Worm (Caenorhabditis elegans) whole organism, L3 larva: ENCODE results near the gene D1014.6.

Experiments
- ZK546.5 ChIP-seq: sonication (generic microtip); optimal IDR thresholded peaks from 2 replicates; lab custom pipeline; 2017; ENCODE audit warnings: missing biosample characterization, missing genetic modification characterization
- aly-2 ChIP-seq: fragments of 150-350 bp; optimal IDR thresholded peaks from 2 replicates; lab custom pipeline; 2014; ENCODE audit warnings: missing biosample characterization, missing genetic modification characterization
- ama-1 ChIP-seq: fragments of 150-350 bp; optimal IDR thresholded peaks from 2 replicates; lab custom pipeline; 2018
- ceh-16 ChIP-seq: sonication (generic microtip); optimal IDR thresholded peaks from 2 replicates; lab custom pipeline; 2017; ENCODE audit warnings: missing biosample characterization, missing genetic modification characterization
- ceh-82 ChIP-seq: fragments of 150-350 bp; optimal IDR thresholded peaks from 2 replicates; lab custom pipeline; 2014; ENCODE audit warnings: missing biosample characterization, missing genetic modification characterization
- ceh-9 ChIP-seq: sonication (generic microtip); optimal IDR thresholded peaks from 2 replicates; lab custom pipeline; 2018; ENCODE audit warnings: missing biosample characterization, missing genetic modification characterization
- daf-12 ChIP-seq: fragments of 150-350 bp; optimal IDR thresholded peaks from 2 replicates; lab custom pipeline; 2014; ENCODE audit warnings: missing biosample characterization, missing genetic modification reagents, missing genetic modification characterization
- egl-27 ChIP-seq: sonication (generic microtip); optimal IDR thresholded peaks from 4 replicates; lab custom pipeline; 2017; ENCODE audit warnings: missing biosample characterization, missing genetic modification reagents, missing genetic modification characterization
- egl-5 ChIP-seq: fragments of 150-350 bp; optimal IDR thresholded peaks from 2 replicates; lab custom pipeline; 2017; ENCODE audit warnings: missing biosample characterization, missing genetic modification reagents, missing genetic modification characterization, inconsistent platforms
- elt-1 ChIP-seq: fragments of 150-350 bp; optimal IDR thresholded peaks from 2 replicates; lab custom pipeline; 2014; ENCODE audit warnings: missing biosample characterization, missing genetic modification characterization
- elt-2 ChIP-seq: sonication (generic microtip); optimal IDR thresholded peaks from 2 replicates; lab custom pipeline; 2016; ENCODE audit warnings: missing genetic modification reagents, mild to moderate bottlenecking, missing genetic modification characterization, missing compliant biosample characterization
- elt-3 ChIP-seq, 3 experiments: fragments of 150-350 bp in 1 of 3; sonication (generic microtip) in 2 of 3; optimal IDR thresholded peaks; 2 replicates in 2 of 3; 4 replicates in 1 of 3; lab custom pipeline; 2014 to 2017; ENCODE audit warnings: missing biosample characterization in 3 of 3, missing genetic modification characterization in 3 of 3
- fkh-10 ChIP-seq: sonication (generic microtip); optimal IDR thresholded peaks from 2 replicates; lab custom pipeline; 2017; ENCODE audit warnings: missing biosample characterization, missing genetic modification reagents, missing genetic modification characterization
- fkh-2 ChIP-seq: fragments of 150-350 bp; optimal IDR thresholded peaks from 2 replicates; lab custom pipeline; 2014; ENCODE audit warnings: missing biosample characterization, missing genetic modification reagents, missing genetic modification characterization
- hmg-11 ChIP-seq: sonication (generic microtip); optimal IDR thresholded peaks from 2 replicates; lab custom pipeline; 2016; ENCODE audit warnings: missing genetic modification characterization, missing compliant biosample characterization
- jun-1 ChIP-seq: fragments of 150-350 bp; optimal IDR thresholded peaks from 2 replicates; lab custom pipeline; 2014; ENCODE audit warnings: missing biosample characterization, missing genetic modification reagents, missing genetic modification characterization
- lin-15B ChIP-seq: fragments of 150-350 bp; optimal IDR thresholded peaks from 2 replicates; lab custom pipeline; 2014; ENCODE audit warnings: missing biosample characterization, missing genetic modification characterization
- lin-39 ChIP-seq: fragments of 150-350 bp; optimal IDR thresholded peaks from 2 replicates; lab custom pipeline; 2018; ENCODE audit warnings: missing biosample characterization, missing genetic modification reagents, missing genetic modification characterization
- lsy-12 ChIP-seq: sonication (generic microtip); optimal IDR thresholded peaks from 2 replicates; lab custom pipeline; 2016; ENCODE audit warnings: mild to moderate bottlenecking, missing genetic modification characterization, missing compliant biosample characterization
- mdl-1 ChIP-seq: fragments of 150-350 bp; optimal IDR thresholded peaks from 2 replicates; lab custom pipeline; 2014; ENCODE audit warnings: missing biosample characterization, missing genetic modification characterization
- nfya-1 ChIP-seq: sonication (generic microtip); optimal IDR thresholded peaks from 2 replicates; lab custom pipeline; 2017; ENCODE audit warnings: missing genetic modification characterization, mild to moderate bottlenecking, missing compliant biosample characterization, antibody characterized with exemption, moderate library complexity; ENCODE audit not compliant: insufficient read depth
- nhr-11 ChIP-seq: fragments of 150-350 bp; optimal IDR thresholded peaks from 2 replicates; lab custom pipeline; 2014; ENCODE audit warnings: missing biosample characterization, missing genetic modification characterization
- nhr-23 ChIP-seq: fragments of 150-350 bp; optimal IDR thresholded peaks from 2 replicates; lab custom pipeline; 2014; ENCODE audit warnings: missing biosample characterization, missing genetic modification reagents, missing genetic modification characterization
- nhr-237 ChIP-seq: fragments of 150-350 bp; optimal IDR thresholded peaks from 2 replicates; lab custom pipeline; 2014; ENCODE audit warnings: missing biosample characterization, missing genetic modification characterization
- nhr-25 ChIP-seq: sonication (generic microtip); optimal IDR thresholded peaks from 2 replicates; lab custom pipeline; 2017; ENCODE audit warnings: missing biosample characterization, missing genetic modification characterization
- nhr-28 ChIP-seq: fragments of 150-350 bp; optimal IDR thresholded peaks from 2 replicates; lab custom pipeline; 2014; ENCODE audit warnings: missing biosample characterization, missing genetic modification characterization
- nhr-43 ChIP-seq: sonication (generic microtip); optimal IDR thresholded peaks from 2 replicates; lab custom pipeline; 2016; ENCODE audit warnings: mild to moderate bottlenecking, missing genetic modification characterization, missing compliant biosample characterization; ENCODE audit not compliant: poor library complexity, severe bottlenecking
- nhr-67 ChIP-seq: fragments of 150-350 bp; optimal IDR thresholded peaks from 2 replicates; lab custom pipeline; 2014; ENCODE audit warnings: missing biosample characterization, missing genetic modification characterization
- sea-2 ChIP-seq: fragments of 150-350 bp; sonication (generic microtip); optimal IDR thresholded peaks from 4 replicates; lab custom pipeline; 2014; ENCODE audit warnings: missing biosample characterization, missing genetic modification reagents, missing genetic modification characterization
- skn-1 ChIP-seq: fragments of 150-350 bp; optimal IDR thresholded peaks from 2 replicates; lab custom pipeline; 2014; ENCODE audit warnings: missing biosample characterization, missing genetic modification characterization
- snpc-4 ChIP-seq: fragments of 150-350 bp; optimal IDR thresholded peaks from 2 replicates; lab custom pipeline; 2014; ENCODE audit warnings: missing biosample characterization, missing genetic modification characterization
- tbx-2 ChIP-seq: sonication (generic microtip); optimal IDR thresholded peaks from 2 replicates; lab custom pipeline; 2016; ENCODE audit warnings: mild to moderate bottlenecking, missing genetic modification characterization, missing compliant biosample characterization
- unc-39 ChIP-seq: sonication (generic microtip); optimal IDR thresholded peaks from 4 replicates; lab custom pipeline; 2017; ENCODE audit warnings: missing biosample characterization, missing genetic modification characterization
- unc-62 ChIP-seq: fragments of 150-350 bp; sonication (generic microtip); optimal IDR thresholded peaks from 4 replicates; lab custom pipeline; 2014; ENCODE audit warnings: missing biosample characterization, missing genetic modification reagents, missing genetic modification characterization
- zag-1 ChIP-seq: fragments of 150-350 bp; optimal IDR thresholded peaks from 2 replicates; lab custom pipeline; 2014; ENCODE audit warnings: missing biosample characterization, missing genetic modification characterization
- ztf-11 ChIP-seq: fragments of 150-350 bp; optimal IDR thresholded peaks from 2 replicates; lab custom pipeline; 2014; ENCODE audit warnings: missing biosample characterization, missing genetic modification characterization

D1014.6 gene

DNA sequence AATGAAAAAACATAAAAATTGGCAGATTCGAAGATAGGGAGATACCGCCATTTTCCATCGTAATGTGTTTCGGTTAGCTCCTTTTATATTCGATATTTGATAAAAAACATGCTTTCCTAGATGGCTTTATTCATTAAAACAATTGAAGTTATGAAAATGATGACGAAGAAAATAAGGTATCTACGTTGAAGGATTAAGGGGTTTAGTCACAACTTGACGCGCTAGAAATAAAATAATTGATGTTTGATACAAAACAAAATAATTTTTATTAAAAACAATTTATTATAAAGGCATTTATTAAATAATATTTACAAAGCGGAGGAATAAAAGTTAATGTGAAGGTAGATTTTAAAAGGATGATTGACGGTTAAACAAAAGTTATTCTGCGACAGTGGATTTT is 30.4 kb upstream of the D1014.6 start, which contains the start of gene str-130:
Gene str-130, minus strand, starts transcription at position 101 of the 400 bp plus-strand sequence.
- TF ChIP-seq unc-62 = no peak
- TF ChIP-seq ceh-9 = no peak
- TF ChIP-seq lsy-12 (tag; lab: Kevin White, UChicago) = no peak

DNA sequence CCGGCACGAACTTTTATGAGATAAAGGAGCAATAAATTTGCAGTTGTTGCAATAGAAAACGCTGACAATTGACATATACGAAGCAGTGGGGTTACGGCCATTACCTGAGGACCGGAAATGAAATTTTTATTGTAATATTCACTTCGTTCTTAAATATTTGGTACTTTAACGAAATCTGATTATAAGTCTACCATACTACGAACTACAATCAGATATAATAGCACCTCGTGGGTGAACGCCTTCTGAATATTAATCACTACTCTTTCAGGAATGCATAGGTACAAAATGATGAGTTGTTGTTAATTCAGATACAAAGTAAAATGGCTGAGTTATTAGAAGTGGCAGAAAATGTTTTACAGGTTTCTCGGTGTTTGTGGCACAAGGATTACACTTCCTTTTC is 28.6 kb upstream of the D1014.6 start, which contains the start of gene str-129:
Gene str-129, minus strand, starts transcription at position 101 of the 400 bp plus-strand sequence.
- TF ChIP-seq lin-15B (tag; lab: Kevin White, UChicago) (no peak), ceh-9 (no peak), nhr-67 (tag; lab: Kevin White, UChicago) (no peak), aly-2 (no peak), lin-39 (tag; lab: Kevin White, UChicago) (no peak), ceh-16 (tag; lab: Kevin White, UChicago) (no peak), ZK546.5 (tag; lab: Kevin White, UChicago) (no peak), zag-1 (tag; lab: Kevin White, UChicago) (no peak), skn-1 (no peak), ztf-11 (no peak), nhr-23 (tag; lab: Kevin White, UChicago) (no peak), nhr-28 (tag; lab: Kevin White, UChicago) (no peak), ama-1 (lab: Kevin White, UChicago) (no peak), jun-1 (tag; lab: Kevin White, UChicago) (no peak), elt-1 (no peak), unc-39 (no peak), nhr-43 (tag; lab: Kevin White, UChicago) (no peak)

DNA sequence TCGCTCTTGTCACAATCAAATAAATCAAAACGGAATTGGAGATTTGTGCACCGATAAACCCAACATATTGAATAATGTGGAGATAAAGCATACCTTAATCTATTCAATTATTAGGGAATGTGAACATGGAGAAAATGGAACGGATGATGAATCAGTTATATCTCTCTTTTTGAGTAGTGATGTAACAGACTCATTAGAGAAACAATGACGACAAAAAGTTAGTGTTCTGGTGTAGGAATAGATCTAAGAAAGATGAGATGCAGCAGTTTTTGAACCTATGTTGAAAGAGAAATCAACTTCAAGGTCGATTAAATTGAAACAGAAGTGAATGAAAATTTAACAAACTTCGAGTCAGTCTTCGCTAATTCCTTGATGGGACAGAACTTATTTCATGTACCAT is 25.6 kb upstream of the D1014.6 start, which contains the start of gene str-146:
Gene str-146, minus strand, starts transcription at position 101 of the 400 bp plus-strand sequence.
- TF ChIP-seq nhr-67 (tag; lab: Kevin White, UChicago) = no peak
- no peak for TF ChIP-seq sea-2
- TF ChIP-seq fkh-2 = no peak
- TF ChIP-seq fkh-10 = no peak
- no peak for TF ChIP-seq egl-5 (tag; lab: Kevin White, UChicago)
- TF ChIP-seq ceh-16 (tag; lab: Kevin White, UChicago) = no peak
- no peak for TF ChIP-seq nfya-1 (tag; lab: Kevin White, UChicago)
- no peak for TF ChIP-seq ceh-82
- no peak for TF ChIP-seq nhr-237 (tag; lab: Kevin White, UChicago)
- no peak for TF ChIP-seq tbx-2
- no peak for TF ChIP-seq elt-2 (tag; lab: Kevin White, UChicago)
- no peak for TF ChIP-seq egl-27 (tag; lab: Kevin White, UChicago)
- no peak for TF ChIP-seq aly-2
- TF ChIP-seq snpc-4 = no peak
- no peak for TF ChIP-seq nhr-23 (tag; lab: Kevin White, UChicago)
- TF ChIP-seq daf-12 (tag; lab: Kevin White, UChicago) = no peak

DNA sequence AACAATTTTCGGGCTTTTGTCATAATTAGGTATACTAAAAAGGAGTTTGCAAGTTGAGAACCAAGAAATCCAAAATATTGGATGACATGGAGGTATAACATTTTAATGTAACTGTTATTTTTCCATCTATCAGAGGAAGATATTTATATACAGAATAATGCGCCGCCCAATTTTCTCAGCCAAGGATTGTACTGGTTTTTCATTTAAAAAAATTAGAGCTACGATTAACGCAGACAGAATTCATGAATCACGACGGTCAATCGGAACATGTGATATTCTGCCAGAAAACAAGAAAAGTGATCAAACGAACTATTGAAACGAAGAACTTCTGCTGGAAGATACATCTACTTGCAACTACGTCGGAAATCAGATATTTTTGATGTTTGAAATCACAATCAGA is 22.7 kb upstream of the D1014.6 start, which contains the start of gene str-145:
Gene str-145, minus strand, starts transcription at position 101 of the 400 bp plus-strand sequence.
- TF ChIP-seq mdl-1 (tag; lab: Kevin White, UChicago) (no peak), nhr-11 (tag; lab: Kevin White, UChicago) (no peak), lsy-12 (tag; lab: Kevin White, UChicago) (no peak), nhr-25 (no peak), nhr-28 (tag; lab: Kevin White, UChicago) (no peak), hmg-11 (tag; lab: Kevin White, UChicago) (no peak), elt-1 (no peak), skn-1 (no peak), ceh-16 (tag; lab: Kevin White, UChicago) (no peak), sea-2 (no peak), nhr-43 (tag; lab: Kevin White, UChicago) (no peak)

DNA sequence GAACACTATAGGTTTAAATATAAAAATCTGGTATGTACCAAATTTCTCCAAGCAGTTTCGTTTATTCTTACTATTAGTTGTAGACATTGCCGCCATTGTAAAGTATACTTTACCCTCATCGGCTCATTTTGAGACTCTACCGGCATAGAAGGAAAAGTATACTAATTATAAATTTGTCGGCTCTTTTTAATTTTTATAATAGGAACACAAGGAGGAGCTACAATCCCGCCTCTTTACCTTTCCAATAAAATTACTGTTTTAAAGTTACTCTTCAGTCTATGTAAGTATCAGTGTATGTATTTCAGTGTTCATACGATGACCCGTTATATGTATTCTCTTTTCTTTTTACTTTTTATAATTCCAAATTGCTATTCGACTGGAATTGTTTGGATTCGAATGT is 21.7 kb upstream of the D1014.6 start, which contains the start of gene sdz-23:
Gene sdz-23, plus strand, starts transcription at position 301 of the 400 bp plus-strand sequence.
- TF ChIP-seq elt-3 (tag; optimal IDR thresholded peaks at IDR 0.05; lab: Kevin White, UChicago) (no peak), unc-62 (no peak), ceh-16 (tag; lab: Kevin White, UChicago) (no peak), lin-15B (tag; lab: Kevin White, UChicago) (no peak)
- TF ChIP-seq, all 47 proteins: peak for 0
